Fruit fly (Drosophila melanogaster): ENCODE data around the gene KaiR1D.

DNA sequence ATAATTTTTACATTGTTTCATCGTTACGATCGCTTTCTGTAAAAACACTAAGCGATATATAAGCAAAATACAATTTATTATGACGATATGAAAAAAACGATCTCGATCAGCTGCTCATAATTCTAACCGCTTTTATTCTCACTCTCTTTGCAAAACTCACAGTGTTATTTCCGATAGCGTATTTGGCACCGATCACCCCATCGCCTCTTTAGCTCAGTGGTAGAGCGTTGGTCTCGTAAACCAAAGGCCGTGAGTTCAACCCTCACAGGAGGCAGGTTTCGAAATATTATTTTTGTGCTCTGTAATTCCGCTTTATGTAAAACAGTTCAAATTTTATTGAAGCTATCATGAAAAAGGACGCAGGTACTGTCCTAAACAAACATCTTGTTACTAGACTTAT is 24.9 kb upstream of the KaiR1D start:
- TF ChIP-seq CTCF (optimal IDR thresholded peaks at IDR 0.05), result no peak
- TF ChIP-seq CG8478 (optimal IDR thresholded peaks at IDR 0.05), result no peak

All from S2 (cell line).